Worm (Caenorhabditis elegans): ENCODE measurements around the gene dmsr-4.

Gene dmsr-4

DNA sequence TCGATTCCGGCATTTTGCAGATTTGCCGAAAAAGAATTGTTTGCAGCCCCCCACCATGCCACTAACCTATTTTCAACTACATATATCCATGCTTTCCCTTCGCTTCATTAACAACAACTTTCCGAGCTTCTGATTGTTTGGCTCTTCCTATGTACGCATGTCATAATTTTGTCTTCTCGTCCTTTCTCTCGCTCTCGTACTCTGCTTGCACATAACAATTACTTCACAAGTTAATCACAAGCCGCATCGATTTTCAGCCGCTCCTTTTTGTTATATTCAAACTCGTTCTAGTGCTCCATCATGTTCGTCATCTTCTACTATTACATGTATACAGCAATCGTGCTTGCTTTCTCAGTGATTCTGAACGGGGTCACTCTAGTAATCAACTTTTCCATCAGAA is 21.5 kb upstream of the dmsr-4 start, which contains the start of gene C03H5.9:
TSS of gene C03H5.9 (plus strand) at position 301 of the 400 bp plus-strand sequence.
- no peak for TF ChIP-seq Y55F3AM.14 (GFP tag; optimal IDR thresholded peaks at IDR 0.05)
- TF ChIP-seq lin-13 (GFP tag; optimal IDR thresholded peaks at IDR 0.05), result no peak
- no peak for TF ChIP-seq C34F6.9 (tag; optimal IDR thresholded peaks at IDR 0.05)
- no peak for TF ChIP-seq snpc-4 (tag; optimal IDR thresholded peaks at IDR 0.05)
- no peak for TF ChIP-seq gmeb-1 (tag; optimal IDR thresholded peaks at IDR 0.05)
- TF ChIP-seq nhr-11 (tag; optimal IDR thresholded peaks at IDR 0.05), result no peak
- no peak for TF ChIP-seq mdl-1 (tag; optimal IDR thresholded peaks at IDR 0.05)
- no peak for TF ChIP-seq ZK546.5 (tag; optimal IDR thresholded peaks at IDR 0.05)
- TF ChIP-seq dmd-4 (tag; optimal IDR thresholded peaks at IDR 0.05), result no peak
- no peak for TF ChIP-seq ztf-11 (tag; optimal IDR thresholded peaks at IDR 0.05)
- no peak for TF ChIP-seq egl-27 (tag; optimal IDR thresholded peaks at IDR 0.05)
- no peak for TF ChIP-seq unc-62 (GFP tag; optimal IDR thresholded peaks at IDR 0.05)
- TF ChIP-seq nhr-129 (tag; optimal IDR thresholded peaks at IDR 0.05), result no peak
- TF ChIP-seq skn-1 (tag; optimal IDR thresholded peaks at IDR 0.05), result no peak
- no peak for TF ChIP-seq sma-3 (GFP tag; optimal IDR thresholded peaks at IDR 0.05)
- no peak for TF ChIP-seq nhr-6 (tag; optimal IDR thresholded peaks at IDR 0.05)
- no peak for TF ChIP-seq sem-4 (tag; optimal IDR thresholded peaks at IDR 0.05)
- no peak for TF ChIP-seq elt-3 (tag; optimal IDR thresholded peaks at IDR 0.05)

ce11 chrII:374950-375349 is 18.1 kb upstream of the dmsr-4 start, which contains the start of gene C03H5.4:
TSS of gene C03H5.4 (plus strand) at chrII:375250.
- TF ChIP-seq peb-1 (tag; optimal IDR thresholded peaks at IDR 0.05), result no peak
- TF ChIP-seq lin-11 (tag; optimal IDR thresholded peaks at IDR 0.05), result no peak
- no peak for TF ChIP-seq ztf-1 (GFP tag; conservative IDR thresholded peaks at IDR 0.05)
- no peak for TF ChIP-seq lsy-2 (tag; optimal IDR thresholded peaks at IDR 0.05)
- TF ChIP-seq skn-1 (tag; optimal IDR thresholded peaks at IDR 0.05), result no peak
- TF ChIP-seq aly-2 (tag; optimal IDR thresholded peaks at IDR 0.05), result no peak
- TF ChIP-seq ama-1 (optimal IDR thresholded peaks at IDR 0.05), result no peak
- TF ChIP-seq gmeb-1 (tag; optimal IDR thresholded peaks at IDR 0.05), result no peak
- no peak for TF ChIP-seq nhr-10 (tag; optimal IDR thresholded peaks at IDR 0.05)
- no peak for TF ChIP-seq egl-27 (tag; optimal IDR thresholded peaks at IDR 0.05)
- TF ChIP-seq Y55F3AM.14 (GFP tag; optimal IDR thresholded peaks at IDR 0.05), result no peak
- no peak for TF ChIP-seq nhr-11 (tag; optimal IDR thresholded peaks at IDR 0.05)
- no peak for TF ChIP-seq sma-9 (GFP tag; optimal IDR thresholded peaks at IDR 0.05)
- no peak for TF ChIP-seq sma-9 (tag; optimal IDR thresholded peaks at IDR 0.05)
- no peak for TF ChIP-seq unc-62 (GFP tag; optimal IDR thresholded peaks at IDR 0.05)
- no peak for TF ChIP-seq ztf-11 (tag; optimal IDR thresholded peaks at IDR 0.05)
- no peak for TF ChIP-seq unc-39 (tag; optimal IDR thresholded peaks at IDR 0.05)
- no peak for TF ChIP-seq lin-13 (GFP tag; optimal IDR thresholded peaks at IDR 0.05)
- TF ChIP-seq blmp-1 (tag; optimal IDR thresholded peaks at IDR 0.05; ENCODE audit: insufficient read depth), result no peak
- no peak for TF ChIP-seq ZK546.5 (tag; optimal IDR thresholded peaks at IDR 0.05)

DNA sequence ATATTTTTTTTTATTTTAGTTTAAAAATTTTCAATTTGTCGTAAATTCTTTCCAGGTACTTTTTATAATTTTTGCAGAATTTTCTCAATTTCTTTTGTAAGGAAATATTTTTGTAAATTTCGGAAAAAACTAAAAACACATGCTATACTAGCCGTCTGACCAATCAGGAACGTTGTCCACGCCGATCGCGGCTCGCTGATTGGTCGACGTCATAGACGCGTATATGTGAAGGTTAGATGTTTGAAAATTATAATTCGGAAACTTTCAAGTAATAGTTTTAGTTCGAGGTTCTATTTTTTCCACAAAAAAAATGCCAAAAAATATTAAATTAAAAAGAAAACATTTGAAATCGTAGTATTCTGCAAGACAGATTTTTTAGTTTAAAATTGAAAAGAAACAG is 15.4 kb upstream of the dmsr-4 start:
- TF ChIP-seq nhr-129 (tag; optimal IDR thresholded peaks at IDR 0.05), result no peak
- no peak for TF ChIP-seq lin-13 (GFP tag; optimal IDR thresholded peaks at IDR 0.05)
- no peak for TF ChIP-seq nhr-6 (tag; optimal IDR thresholded peaks at IDR 0.05)
- TF ChIP-seq elt-3 (tag; optimal IDR thresholded peaks at IDR 0.05), result no peak
- TF ChIP-seq F13H6.1 (tag; optimal IDR thresholded peaks at IDR 0.05), result no peak
- no peak for TF ChIP-seq nhr-12 (tag; optimal IDR thresholded peaks at IDR 0.05)
- TF ChIP-seq sem-4 (tag; optimal IDR thresholded peaks at IDR 0.05), result no peak

DNA sequence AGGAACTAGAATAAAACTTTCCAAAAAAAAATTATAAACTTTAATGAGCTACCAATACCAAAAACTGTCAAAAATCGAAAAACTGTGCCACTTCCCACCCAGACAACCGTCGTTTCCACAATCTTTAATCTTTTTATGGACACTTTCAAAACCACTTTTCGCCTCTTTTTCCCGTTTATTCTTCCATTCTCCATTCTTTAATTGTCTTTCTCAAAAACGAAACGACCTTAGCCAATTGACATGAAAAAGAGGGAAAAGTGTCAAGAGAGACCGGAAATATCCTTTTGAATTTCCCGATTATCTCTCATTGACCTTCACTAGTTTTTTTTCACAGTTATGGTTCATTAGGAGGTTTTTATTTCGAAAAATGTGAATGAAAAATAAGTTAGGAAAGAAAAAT is 14.7 kb upstream of the dmsr-4 start:
- no peak for TF ChIP-seq elt-1 (tag; optimal IDR thresholded peaks at IDR 0.05)
- no peak for TF ChIP-seq C34F6.9 (tag; optimal IDR thresholded peaks at IDR 0.05)
- TF ChIP-seq unc-39 (tag; optimal IDR thresholded peaks at IDR 0.05), result no peak
- TF ChIP-seq nhr-129 (tag; optimal IDR thresholded peaks at IDR 0.05), result no peak
- no peak for TF ChIP-seq dmd-4 (tag; optimal IDR thresholded peaks at IDR 0.05)
- no peak for TF ChIP-seq nhr-12 (tag; optimal IDR thresholded peaks at IDR 0.05)
- TF ChIP-seq nhr-23 (tag; optimal IDR thresholded peaks at IDR 0.05), result no peak
- no peak for TF ChIP-seq mbf-1 (tag; optimal IDR thresholded peaks at IDR 0.05)
- no peak for TF ChIP-seq nhr-11 (tag; optimal IDR thresholded peaks at IDR 0.05)
- TF ChIP-seq fos-1 (tag; optimal IDR thresholded peaks at IDR 0.05), result no peak
- no peak for TF ChIP-seq elt-3 (tag; optimal IDR thresholded peaks at IDR 0.05)
- TF ChIP-seq sma-3 (GFP tag; optimal IDR thresholded peaks at IDR 0.05), result no peak
- no peak for TF ChIP-seq lin-39 (tag; optimal IDR thresholded peaks at IDR 0.05)
- TF ChIP-seq ZK546.5 (tag; optimal IDR thresholded peaks at IDR 0.05), result no peak
- no peak for TF ChIP-seq sem-4 (tag; optimal IDR thresholded peaks at IDR 0.05)
- TF ChIP-seq gmeb-1 (tag; optimal IDR thresholded peaks at IDR 0.05), result no peak
- TF ChIP-seq nhr-237 (tag; optimal IDR thresholded peaks at IDR 0.05), result no peak
- TF ChIP-seq ama-1 (optimal IDR thresholded peaks at IDR 0.05), result no peak
